Fruit fly (Drosophila melanogaster) whole organism, adult: Measurements from ENCODE around the gene dock.

Experiments
- CG11617 ChIP-seq: fragments of 200-800 bp; sonication (Bioruptor generic); optimal IDR thresholded peaks from 2 replicates; lab custom pipeline; 2017; ENCODE audit warnings: mild to moderate bottlenecking, missing biosample characterization, missing genetic modification reagents, missing genetic modification characterization
- CG12768 ChIP-seq: fragments of 200-800 bp; sonication (Bioruptor generic); optimal IDR thresholded peaks from 2 replicates; lab custom pipeline; 2017; ENCODE audit warnings: missing biosample characterization, missing genetic modification characterization, mild to moderate bottlenecking, moderate library complexity, missing genetic modification reagents
- CG14711 ChIP-seq: fragments of 200-800 bp; sonication (Bioruptor generic); optimal IDR thresholded peaks from 2 replicates; lab custom pipeline; 2018; ENCODE audit warnings: missing biosample characterization, mild to moderate bottlenecking, missing genetic modification characterization, moderate library complexity
- CG1620 ChIP-seq: fragments of 200-800 bp; sonication (Bioruptor generic); optimal IDR thresholded peaks from 2 replicates; lab custom pipeline; 2016; ENCODE audit warnings: missing biosample characterization, missing genetic modification characterization
- CG33017 ChIP-seq: fragments of 200-800 bp; sonication (Bioruptor generic); optimal IDR thresholded peaks from 2 replicates; lab custom pipeline; 2018; ENCODE audit warnings: missing biosample characterization, mild to moderate bottlenecking, missing genetic modification characterization, moderate library complexity
- CG5204 ChIP-seq: fragments of 200-800 bp; sonication (Bioruptor generic); optimal IDR thresholded peaks from 2 replicates; lab custom pipeline; 2016; ENCODE audit warnings: missing biosample characterization, missing genetic modification characterization
- CG7045 ChIP-seq: fragments of 200-800 bp; sonication (Bioruptor generic); optimal IDR thresholded peaks from 2 replicates; lab custom pipeline; 2017; ENCODE audit warnings: missing biosample characterization, mild to moderate bottlenecking, missing genetic modification characterization
- CG7101 ChIP-seq: fragments of 200-800 bp; sonication (Bioruptor generic); optimal IDR thresholded peaks from 2 replicates; lab custom pipeline; 2018; ENCODE audit warnings: missing biosample characterization, mild to moderate bottlenecking, missing genetic modification characterization, moderate library complexity
- Clk ChIP-seq: fragments of 200-800 bp; sonication (Bioruptor generic); optimal IDR thresholded peaks from 2 replicates; lab custom pipeline; 2017; ENCODE audit warnings: missing biosample characterization, missing genetic modification characterization
- Crg-1 ChIP-seq: fragments of 200-800 bp; sonication (Bioruptor generic); optimal IDR thresholded peaks from 2 replicates; lab custom pipeline; 2016; ENCODE audit warnings: missing biosample characterization, missing genetic modification characterization
- Hr96 ChIP-seq: fragments of 200-800 bp; sonication (Bioruptor generic); optimal IDR thresholded peaks from 2 replicates; lab custom pipeline; 2016; ENCODE audit warnings: missing biosample characterization, missing genetic modification characterization
- Mnt ChIP-seq: fragments of 200-800 bp; sonication (Bioruptor generic); optimal IDR thresholded peaks from 2 replicates; lab custom pipeline; 2016; ENCODE audit warnings: missing biosample characterization, mild to moderate bottlenecking, missing genetic modification characterization
- bab1 ChIP-seq: fragments of 200-800 bp; sonication (Bioruptor generic); optimal IDR thresholded peaks from 3 replicates; lab custom pipeline; 2019; ENCODE audit warnings: missing biosample characterization, mild to moderate bottlenecking, missing genetic modification characterization, moderate library complexity
- cic ChIP-seq: fragments of 200-800 bp; sonication (Bioruptor generic); optimal IDR thresholded peaks from 2 replicates; lab custom pipeline; 2017; ENCODE audit warnings: missing biosample characterization, mild to moderate bottlenecking, missing genetic modification characterization, moderate library complexity
- cnc ChIP-seq, 2 experiments: fragments of >200 bp; optimal IDR thresholded peaks; 2 replicates each; lab custom pipeline; 2017
- kay ChIP-seq: fragments of 200-800 bp; sonication (Bioruptor generic); peaks from one replicate; lab custom pipeline; 2016; ENCODE audit warnings: missing biosample characterization, missing genetic modification characterization, borderline replicate concordance
- ovo ChIP-seq: fragments of 200-800 bp; sonication (Bioruptor generic); optimal IDR thresholded peaks from 2 replicates; lab custom pipeline; 2016; ENCODE audit warnings: missing biosample characterization, missing genetic modification characterization
- pad ChIP-seq: fragments of 200-800 bp; sonication (Bioruptor generic); optimal IDR thresholded peaks from 3 replicates; lab custom pipeline; 2017; ENCODE audit warnings: missing biosample characterization, missing genetic modification characterization, mild to moderate bottlenecking, moderate library complexity, missing genetic modification reagents
- tj ChIP-seq: fragments of 200-800 bp; sonication (Bioruptor generic); optimal IDR thresholded peaks from 3 replicates; lab custom pipeline; 2017; ENCODE audit warnings: missing biosample characterization, mild to moderate bottlenecking, missing genetic modification characterization, moderate library complexity
- toe ChIP-seq: fragments of 200-800 bp; sonication (Bioruptor generic); optimal IDR thresholded peaks from 2 replicates; lab custom pipeline; 2016; ENCODE audit warnings: missing biosample characterization, missing genetic modification characterization

dock gene

dm6 chr2L:825768-826263 is at the start of gene dock, which contains the start of gene CG3862:
TSS of gene dock (plus strand) at chr2L:825969.
TSS of gene CG3862 (minus strand) at chr2L:825861.
- TF ChIP-seq CG5204, result no peak
- peak; percentile 51 for TF ChIP-seq Clk (GFP tag; lab: Kevin White, UChicago)
- no peak for TF ChIP-seq kay (GFP tag; lab: Kevin White, UChicago)
- TF ChIP-seq CG7045, result no peak
- TF ChIP-seq Mnt (GFP tag; lab: Kevin White, UChicago), result peak; percentile 87
- TF ChIP-seq tj, result peak; percentile 86
- peak; percentile 65 for TF ChIP-seq Hr96 (GFP tag; lab: Kevin White, UChicago)
- peak; percentile 67 for TF ChIP-seq CG7101 (tag; lab: Kevin White, UChicago)
- TF ChIP-seq CG11617 (GFP tag; lab: Kevin White, UChicago), result peak; percentile 43
- TF ChIP-seq Crg-1 (GFP tag; lab: Kevin White, UChicago), result peak; percentile 80
- TF ChIP-seq cic (GFP tag; lab: Kevin White, UChicago), result peak; percentile 72
- peak; percentile 71 for TF ChIP-seq CG12768 (GFP tag; lab: Kevin White, UChicago)
- TF ChIP-seq CG14711, result peak; percentile 83
- TF ChIP-seq ovo, result peak; percentile 56
- peak; percentile 62 for TF ChIP-seq pad (GFP tag; lab: Kevin White, UChicago)
- TF ChIP-seq CG1620, result peak; percentile 63
- peak; percentile 85 for TF ChIP-seq bab1
- no peak for TF ChIP-seq cnc (optimal IDR thresholded peaks at IDR 0.05; lab: Kevin White, UChicago)
- TF ChIP-seq toe (GFP tag; lab: Kevin White, UChicago), result no peak
- peak; percentile 30 for TF ChIP-seq CG33017

dm6 chr2L:776236-776635 is 49.5 kb upstream of the dock start, which contains the start of gene CG13946:
TSS of gene CG13946 (plus strand) at chr2L:776536.
- TF ChIP-seq tj (no peak), CG33017 (no peak), cic (GFP tag; lab: Kevin White, UChicago) (no peak), toe (GFP tag; lab: Kevin White, UChicago) (no peak), pad (GFP tag; lab: Kevin White, UChicago) (no peak), Hr96 (GFP tag; lab: Kevin White, UChicago) (no peak), cnc (optimal IDR thresholded peaks at IDR 0.05; lab: Kevin White, UChicago) (no peak), CG12768 (GFP tag; lab: Kevin White, UChicago) (no peak), CG7101 (tag; lab: Kevin White, UChicago) (no peak), CG11617 (GFP tag; lab: Kevin White, UChicago) (no peak), Mnt (GFP tag; lab: Kevin White, UChicago) (no peak), CG7045 (no peak)

- TF ChIP-seq CG14711 (no peak), CG5204 (no peak), pad (GFP tag; lab: Kevin White, UChicago) (no peak), CG7101 (tag; lab: Kevin White, UChicago) (no peak), cnc (optimal IDR thresholded peaks at IDR 0.05; lab: Kevin White, UChicago) (no peak), CG33017 (no peak), Crg-1 (GFP tag; lab: Kevin White, UChicago) (no peak), bab1 (no peak), tj (no peak)
Measured at dm6 chr2L:779123-779584, 46.6 kb upstream of the dock start, which contains the start of gene CG13947. TSS of gene CG13947 (plus strand) at chr2L:779173.

- TF ChIP-seq CG7101 (tag; lab: Kevin White, UChicago) (no peak), kay (GFP tag; lab: Kevin White, UChicago) (no peak), Mnt (GFP tag; lab: Kevin White, UChicago) (no peak), CG1620 (no peak), cnc (optimal IDR thresholded peaks at IDR 0.05; lab: Kevin White, UChicago) (no peak), ovo (no peak), CG33017 (no peak), CG7045 (no peak), toe (GFP tag; lab: Kevin White, UChicago) (no peak), tj (no peak), Clk (GFP tag; lab: Kevin White, UChicago) (no peak), cic (GFP tag; lab: Kevin White, UChicago) (no peak), Crg-1 (GFP tag; lab: Kevin White, UChicago) (no peak), CG11617 (GFP tag; lab: Kevin White, UChicago) (no peak), CG14711 (no peak), Hr96 (GFP tag; lab: Kevin White, UChicago) (no peak), bab1 (no peak)
Measured at dm6 chr2L:780182-780581, 45.6 kb upstream of the dock start, which contains the start of gene Gr21a. TSS of gene Gr21a (plus strand) at chr2L:780482.

- TF ChIP-seq Mnt (GFP tag; lab: Kevin White, UChicago), result no peak
Measured at dm6 chr2L:780851-781250, 44.9 kb upstream of the dock start.

- TF ChIP-seq Mnt (GFP tag; lab: Kevin White, UChicago) (no peak), Crg-1 (GFP tag; lab: Kevin White, UChicago) (no peak), CG33017 (no peak), CG7101 (tag; lab: Kevin White, UChicago) (no peak), ovo (no peak), tj (no peak), bab1 (no peak), CG14711 (no peak), CG5204 (no peak), CG7045 (no peak), cnc (optimal IDR thresholded peaks at IDR 0.05; lab: Kevin White, UChicago) (no peak), Hr96 (GFP tag; lab: Kevin White, UChicago) (no peak), Clk (GFP tag; lab: Kevin White, UChicago) (no peak), toe (GFP tag; lab: Kevin White, UChicago) (no peak), cic (GFP tag; lab: Kevin White, UChicago) (no peak), pad (GFP tag; lab: Kevin White, UChicago) (no peak), CG12768 (GFP tag; lab: Kevin White, UChicago) (no peak), CG11617 (GFP tag; lab: Kevin White, UChicago) (no peak), kay (GFP tag; lab: Kevin White, UChicago) (no peak), CG1620 (no peak)
Measured at dm6 chr2L:784036-784435, 41.7 kb upstream of the dock start, which contains the start of gene CG3544. TSS of gene CG3544 (plus strand) at chr2L:784336.
